Fruit fly (Drosophila melanogaster): ENCODE results near the gene CG9902.
A peak's percentile ranks its signal among the peaks of the same experiment; 100 is the strongest.

Gene CG9902

DNA sequence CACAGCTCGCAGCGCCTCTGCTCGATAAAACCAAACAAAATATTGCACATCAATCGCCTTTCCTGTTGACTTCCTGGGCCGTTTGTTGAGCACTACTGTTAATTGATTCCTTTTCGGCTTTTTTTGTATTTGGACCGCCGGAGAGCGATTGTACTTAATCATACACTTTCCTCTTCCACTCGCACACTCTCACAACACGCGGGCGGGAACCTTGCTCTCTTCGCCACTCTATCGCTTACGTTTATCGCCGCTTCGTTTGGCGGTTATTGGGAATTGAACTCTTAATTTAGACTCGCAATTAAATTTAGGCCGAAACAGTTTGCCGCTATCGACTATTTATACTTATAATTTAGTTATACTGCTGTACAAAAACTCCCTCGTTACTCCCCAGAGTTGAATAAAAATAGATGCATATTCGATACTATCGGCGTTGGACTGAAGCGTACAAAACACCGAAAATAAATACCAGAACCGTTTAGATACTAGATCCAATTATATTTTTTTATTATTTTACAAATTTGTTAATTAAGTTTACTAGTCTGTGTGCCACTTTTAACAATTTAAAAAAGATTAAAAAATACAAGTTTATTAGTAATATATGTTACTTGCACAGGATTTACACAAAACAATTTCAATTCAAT, 6.3 kb upstream of the CG9902 start, which contains the start of gene Arp2 (continued):
- TF ChIP-seq sens (GFP tag) (peak; percentile 79), CG31365 (tag; optimal IDR thresholded peaks at IDR 0.05) (no peak), maf-S (GFP tag; optimal IDR thresholded peaks at IDR 0.05) (no peak), Sin3A (optimal IDR thresholded peaks at IDR 0.05) (no peak), CG4404 (GFP tag; IDR thresholded peaks at IDR 0.05) (no peak), Scr (GFP tag; IDR thresholded peaks at IDR 0.05; ENCODE audit: partially characterized antibody) (peak; percentile 80), CG3065 (GFP tag; optimal IDR thresholded peaks at IDR 0.05) (no peak), Chrac-16 (GFP tag; optimal IDR thresholded peaks at IDR 0.05) (no peak), nerfin-2 (GFP tag; IDR thresholded peaks at IDR 0.05; ENCODE audit: partially characterized antibody) (0 out of 2 replicates have a peak, but pooled peaks have one; percentile 25), CG6689 (GFP tag; IDR thresholded peaks at IDR 0.05) (no peak), CG14965 (GFP tag; optimal IDR thresholded peaks at IDR 0.05; ENCODE audit: borderline replicate concordance) (no peak), sens-2 (GFP tag; IDR thresholded peaks at IDR 0.05) (no peak), CG10431 (GFP tag; optimal IDR thresholded peaks at IDR 0.05) (no peak), da (GFP tag; optimal IDR thresholded peaks at IDR 0.05) (no peak), CG6765 (GFP tag; optimal IDR thresholded peaks at IDR 0.05) (no peak), Dll (GFP tag; IDR thresholded peaks at IDR 0.05; ENCODE audit: partially characterized antibody) (peak; percentile 72; the same call in 3 of the 4 replicates), CG15601 (tag; optimal IDR thresholded peaks at IDR 0.05) (no peak), Hand (GFP tag; optimal IDR thresholded peaks at IDR 0.05) (no peak), al (GFP tag; IDR thresholded peaks at IDR 0.05) (no peak), CG17328 (GFP tag; IDR thresholded peaks at IDR 0.05) (no peak), CG12391 (tag; optimal IDR thresholded peaks at IDR 0.05) (no peak), dpn (GFP tag; optimal IDR thresholded peaks at IDR 0.05) (no peak), dmrt11E (tag; optimal IDR thresholded peaks at IDR 0.05) (no peak), CG2120 (GFP tag; optimal IDR thresholded peaks at IDR 0.05) (no peak), abd-A (tag; optimal IDR thresholded peaks at IDR 0.05) (no peak), chm (GFP tag; IDR thresholded peaks at IDR 0.05) (no peak), Mes4 (GFP tag; optimal IDR thresholded peaks at IDR 0.05) (no peak), CG11398 (GFP tag; optimal IDR thresholded peaks at IDR 0.05) (no peak), CG34224 (GFP tag; IDR thresholded peaks at IDR 0.05; ENCODE audit: partially characterized antibody) (peak; percentile 69), disco-r (GFP tag; optimal IDR thresholded peaks at IDR 0.05) (no peak), Optix (GFP tag; IDR thresholded peaks at IDR 0.05) (no peak), CG12219 (GFP tag; optimal IDR thresholded peaks at IDR 0.05) (no peak), CG2875 (GFP tag; optimal IDR thresholded peaks at IDR 0.05) (no peak), trh (GFP tag; optimal IDR thresholded peaks at IDR 0.05) (no peak), sna (GFP tag; IDR thresholded peaks at IDR 0.05; ENCODE audit: partially characterized antibody) (peak; percentile 55; the same call in 1 of the 2 replicates), gfzf (GFP tag; optimal IDR thresholded peaks at IDR 0.05) (peak; percentile 65), Oli (tag; optimal IDR thresholded peaks at IDR 0.05) (no peak), Rx (GFP tag; IDR thresholded peaks at IDR 0.05) (no peak), Sry-δ (GFP tag; optimal IDR thresholded peaks at IDR 0.05) (peak; percentile 35), Dip2 (GFP tag; IDR thresholded peaks at IDR 0.05) (no peak), ind (GFP tag; optimal IDR thresholded peaks at IDR 0.05) (no peak), aop (GFP tag; IDR thresholded peaks at IDR 0.05) (no peak), CG18476 (GFP tag; optimal IDR thresholded peaks at IDR 0.05) (no peak), Rfx (GFP tag; IDR thresholded peaks at IDR 0.05) (no peak), CG1792 (GFP tag; optimal IDR thresholded peaks at IDR 0.05) (no peak), CG10321 (GFP tag; IDR thresholded peaks at IDR 0.05) (no peak), TFAM (GFP tag; optimal IDR thresholded peaks at IDR 0.05) (no peak), tna (GFP tag; IDR thresholded peaks at IDR 0.05; ENCODE audit: partially characterized antibody) (peak; percentile 26; the same call in 1 of the 2 replicates), CG2889 (GFP tag; IDR thresholded peaks at IDR 0.05) (no peak), gem (tag; optimal IDR thresholded peaks at IDR 0.05) (no peak), HLHmδ (GFP tag; optimal IDR thresholded peaks at IDR 0.05) (no peak)
